Worm (Caenorhabditis elegans): Measurements from ENCODE around the gene gur-5.

Gene gur-5

DNA sequence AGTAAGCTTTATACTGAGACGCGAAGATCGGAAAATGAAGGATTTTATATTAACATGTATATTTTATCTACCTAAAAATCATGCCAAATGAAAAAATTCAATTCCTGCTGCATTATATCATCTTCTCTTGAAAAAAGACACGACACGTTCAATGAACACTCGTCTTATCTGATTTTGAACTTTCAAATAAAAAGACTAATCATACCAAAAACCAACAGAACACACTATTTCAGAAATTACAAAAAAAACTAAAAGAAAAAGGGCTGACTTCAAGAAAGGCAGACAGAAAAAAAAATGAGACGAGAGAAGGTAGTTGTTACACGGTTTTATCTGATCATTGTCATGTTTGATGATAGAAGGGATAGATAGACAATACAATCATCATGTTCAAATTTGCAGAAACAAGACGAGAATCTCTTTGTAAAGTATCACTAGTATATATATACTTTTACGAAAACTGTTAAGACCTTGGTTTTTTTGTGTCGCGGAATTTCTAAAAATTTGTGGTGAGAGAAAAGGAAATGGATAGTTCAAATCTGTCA is 2.3 kb upstream of the gur-5 start:
- TF ChIP-seq nhr-11 (tag; optimal IDR thresholded peaks at IDR 0.05) (no peak), unc-42 (tag; optimal IDR thresholded peaks at IDR 0.05) (no peak), T23F11.4 (GFP tag; optimal IDR thresholded peaks at IDR 0.05) (no peak), mec-3 (tag; optimal IDR thresholded peaks at IDR 0.05; ENCODE audit: borderline replicate concordance) (no peak)

DNA sequence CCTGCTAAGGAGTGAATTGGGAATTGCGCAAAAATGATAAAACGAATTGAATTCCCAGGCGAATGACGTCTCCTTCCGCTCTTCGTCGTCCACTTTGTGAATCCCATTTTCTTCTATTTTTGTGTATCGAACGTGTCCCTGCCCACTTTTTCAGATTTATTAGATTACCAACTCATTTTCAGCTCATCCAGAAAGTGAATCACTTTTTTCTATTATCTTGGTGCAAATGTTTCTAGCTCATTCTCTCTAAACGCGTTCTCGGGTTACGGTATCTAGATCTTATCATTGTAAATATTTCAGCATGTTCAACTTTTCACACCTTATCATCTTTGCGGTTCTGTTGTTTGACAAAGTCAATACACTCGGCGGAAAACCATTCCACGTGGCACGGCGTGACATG is 4.0 kb downstream of the gur-5 start, which contains the start of gene ZK622.5:
ZK622.5 (plus strand) TSS at position 301 of the 400 bp plus-strand sequence.
- TF ChIP-seq ceh-14 (tag; optimal IDR thresholded peaks at IDR 0.05) (no peak), ceh-45 (GFP tag; IDR thresholded peaks at IDR 0.05) (no peak), che-1 (tag; optimal IDR thresholded peaks at IDR 0.05) (no peak), sox-4 (tag; optimal IDR thresholded peaks at IDR 0.05) (no peak), ceh-30 (tag; optimal IDR thresholded peaks at IDR 0.05) (no peak), nfya-1 (tag; optimal IDR thresholded peaks at IDR 0.05) (no peak), nhr-232 (tag; optimal IDR thresholded peaks at IDR 0.05) (no peak), pqm-1 (tag; optimal IDR thresholded peaks at IDR 0.05) (no peak), K02D7.2 (tag; optimal IDR thresholded peaks at IDR 0.05) (no peak), lim-6 (tag; optimal IDR thresholded peaks at IDR 0.05) (no peak), mec-3 (tag; optimal IDR thresholded peaks at IDR 0.05; ENCODE audit: borderline replicate concordance) (no peak), odd-2 (tag; optimal IDR thresholded peaks at IDR 0.05) (no peak), ceh-2 (tag; optimal IDR thresholded peaks at IDR 0.05) (no peak), K09A11.1 (tag; optimal IDR thresholded peaks at IDR 0.05; ENCODE audit: insufficient read depth) (no peak), C08G9.2 (tag; optimal IDR thresholded peaks at IDR 0.05) (no peak)

DNA sequence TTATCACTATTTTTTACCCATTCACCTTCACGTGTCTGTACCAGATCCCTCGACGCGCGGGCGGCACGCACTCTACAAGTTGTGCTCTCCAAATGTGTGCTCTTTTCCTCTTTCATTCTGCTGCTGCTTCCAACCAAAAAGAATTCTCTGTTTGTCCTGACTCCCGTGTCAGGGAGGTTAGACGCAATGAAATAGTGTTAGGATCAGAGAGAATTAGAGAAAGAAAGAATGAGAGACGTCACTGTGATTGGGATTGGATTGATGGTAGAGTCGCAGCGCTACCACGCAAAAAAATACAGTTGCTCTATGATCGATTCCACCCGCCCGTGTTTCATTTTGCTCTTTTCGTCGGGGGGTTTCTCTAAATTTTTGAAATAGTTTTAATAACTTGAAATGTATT is 5.9 kb downstream of the gur-5 start:
- TF ChIP-seq ceh-30 (tag; optimal IDR thresholded peaks at IDR 0.05) (no peak), ahr-1 (tag; optimal IDR thresholded peaks at IDR 0.05) (no peak), T23F11.4 (GFP tag; optimal IDR thresholded peaks at IDR 0.05) (no peak), unc-55 (GFP tag; optimal IDR thresholded peaks at IDR 0.05) (no peak), pha-2 (tag; optimal IDR thresholded peaks at IDR 0.05) (no peak), fkh-6 (tag; optimal IDR thresholded peaks at IDR 0.05) (no peak), nhr-232 (tag; optimal IDR thresholded peaks at IDR 0.05) (no peak), sox-4 (tag; optimal IDR thresholded peaks at IDR 0.05) (no peak), npax-4 (tag; optimal IDR thresholded peaks at IDR 0.05) (no peak), hlh-15 (tag; optimal IDR thresholded peaks at IDR 0.05) (no peak), ceh-2 (tag; optimal IDR thresholded peaks at IDR 0.05) (no peak), nfya-1 (tag; optimal IDR thresholded peaks at IDR 0.05) (no peak), ceh-22 (tag; optimal IDR thresholded peaks at IDR 0.05) (no peak)

DNA sequence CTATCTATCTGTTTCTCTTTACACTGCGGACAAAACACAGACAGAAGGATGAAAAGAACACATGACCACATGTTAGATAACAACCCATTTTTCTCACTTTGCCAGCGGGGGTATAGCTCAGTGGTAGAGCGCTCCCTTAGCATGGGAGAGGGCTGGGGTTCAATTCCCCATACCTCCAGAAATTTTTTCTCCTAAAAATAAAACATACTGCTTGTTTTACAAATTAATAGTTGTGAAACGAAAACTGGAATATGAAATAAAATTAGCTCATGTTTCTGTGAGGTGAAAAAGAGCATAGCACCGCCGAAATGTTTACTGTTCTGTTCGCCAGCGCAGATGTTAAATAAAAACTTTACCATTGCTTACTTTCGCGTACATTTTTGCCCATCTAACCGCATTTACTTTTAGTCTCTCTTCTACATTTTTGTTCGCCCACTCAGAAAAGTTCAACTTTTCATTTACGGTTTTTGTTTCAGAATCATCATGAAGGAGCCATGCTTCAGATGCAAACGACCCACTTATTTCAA is 7.2 kb downstream of the gur-5 start, which contains the start of gene ZK622.4:
ZK622.4 (plus strand) TSS at position 477 of the 527 bp plus-strand sequence.
- TF ChIP-seq F13H6.1 (tag; optimal IDR thresholded peaks at IDR 0.05) (peak; percentile 30), hlh-13 (GFP tag; optimal IDR thresholded peaks at IDR 0.05) (peak; percentile 53), rnt-1 (tag; optimal IDR thresholded peaks at IDR 0.05) (peak; percentile 54), ceh-48 (tag; optimal IDR thresholded peaks at IDR 0.05) (peak; percentile 65), madf-2 (tag; optimal IDR thresholded peaks at IDR 0.05) (peak; percentile 60), fax-1 (tag; optimal IDR thresholded peaks at IDR 0.05) (peak; percentile 50), Y22D7AL.16 (tag; optimal IDR thresholded peaks at IDR 0.05) (peak; percentile 83), ceh-22 (tag; optimal IDR thresholded peaks at IDR 0.05) (no peak), ceh-2 (tag; optimal IDR thresholded peaks at IDR 0.05) (peak; percentile 73), ceh-19 (GFP tag; optimal IDR thresholded peaks at IDR 0.05) (peak; percentile 81), zip-5 (tag; optimal IDR thresholded peaks at IDR 0.05) (peak; percentile 68), dve-1 (tag; optimal IDR thresholded peaks at IDR 0.05) (peak; percentile 84), ceh-31 (tag; optimal IDR thresholded peaks at IDR 0.05) (peak; percentile 60), odd-2 (tag; optimal IDR thresholded peaks at IDR 0.05) (peak; percentile 60), fkh-6 (tag; optimal IDR thresholded peaks at IDR 0.05) (peak; percentile 87), mec-3 (tag; optimal IDR thresholded peaks at IDR 0.05; ENCODE audit: borderline replicate concordance) (peak; percentile 36), ceh-6 (GFP tag; optimal IDR thresholded peaks at IDR 0.05) (peak; percentile 84), nhr-11 (tag; optimal IDR thresholded peaks at IDR 0.05) (no peak), pat-9 (tag; optimal IDR thresholded peaks at IDR 0.05) (peak; percentile 70), nfya-1 (tag; optimal IDR thresholded peaks at IDR 0.05) (peak; percentile 67), lim-6 (tag; optimal IDR thresholded peaks at IDR 0.05) (peak; percentile 22), ahr-1 (tag; optimal IDR thresholded peaks at IDR 0.05) (peak; percentile 56), K09A11.1 (tag; optimal IDR thresholded peaks at IDR 0.05; ENCODE audit: insufficient read depth) (peak; percentile 69), ttx-3 (tag; optimal IDR thresholded peaks at IDR 0.05) (peak; percentile 73), npax-4 (tag; optimal IDR thresholded peaks at IDR 0.05) (peak; percentile 57), dmd-4 (tag; optimal IDR thresholded peaks at IDR 0.05; ENCODE audit: borderline replicate concordance) (peak; percentile 79), hlh-15 (tag; optimal IDR thresholded peaks at IDR 0.05) (peak; percentile 38), ceh-45 (GFP tag; IDR thresholded peaks at IDR 0.05) (0 out of 2 replicates have a peak, but pooled peaks have one; percentile 52), ceh-9 (tag; optimal IDR thresholded peaks at IDR 0.05) (no peak), ceh-30 (tag; optimal IDR thresholded peaks at IDR 0.05) (no peak), che-1 (tag; optimal IDR thresholded peaks at IDR 0.05) (peak; percentile 85), unc-86 (tag; optimal IDR thresholded peaks at IDR 0.05) (peak; percentile 75)

All from whole organism, late embryonic.